ENCODE assay signal across 6 fruit fly cellular contexts in genomic region chr3L:959188-959868, dm6.
TF ChIP-seq lines count a peak whose summit lies in the region.

No protein-coding gene starts in this region.

- no peak for TF ChIP-seq CTCF in whole organism, embryonic (GFP tag; optimal IDR thresholded peaks at IDR 0.05; lab: Kevin White, UChicago)

TF ChIP-seq in whole organism, 6 proteins besides CTCF, POLR2A, EP300 and RAD21:
- TF ChIP-seq usp (GFP tag; optimal IDR thresholded peaks at IDR 0.05; lab: Kevin White, UChicago) (no peak), Dll (optimal IDR thresholded peaks at IDR 0.05; lab: Kevin White, UChicago) (peak; percentile 51), pan (optimal IDR thresholded peaks at IDR 0.05; lab: Kevin White, UChicago) (no peak)

TF ChIP-seq in whole organism, adult, 20 proteins besides CTCF, POLR2A, EP300 and RAD21:
- peak; percentile 14 for TF ChIP-seq bab1 (GFP tag; optimal IDR thresholded peaks at IDR 0.05; lab: Kevin White, UChicago)
- no peak for TF ChIP-seq Mnt (GFP tag; optimal IDR thresholded peaks at IDR 0.05; lab: Kevin White, UChicago)
- TF ChIP-seq cnc (optimal IDR thresholded peaks at IDR 0.05; lab: Kevin White, UChicago) = no peak

TF ChIP-seq in whole organism, embryonic, 481 proteins besides CTCF, POLR2A, EP300 and RAD21 (continues in another document):
- TF ChIP-seq Ets65A (GFP tag; lab: Kevin White, UChicago) = peak; percentile 61
- TF ChIP-seq Nf-YA (GFP tag; IDR thresholded peaks at IDR 0.05; lab: Robert Waterston, UW) = no peak
- peak; percentile 11 for TF ChIP-seq CG2678 (tag; optimal IDR thresholded peaks at IDR 0.05; lab: Kevin White, UChicago)
- peak; percentile 20; the same call in 1 of the 2 replicates for TF ChIP-seq crol (GFP tag; IDR thresholded peaks at IDR 0.05; lab: Robert Waterston, UW)
- TF ChIP-seq CG10543 (GFP tag; optimal IDR thresholded peaks at IDR 0.05; lab: Kevin White, UChicago) = peak; percentile 5
- TF ChIP-seq CG7745 (tag; optimal IDR thresholded peaks at IDR 0.05; lab: Kevin White, UChicago) = peak; percentile 1
- TF ChIP-seq Dref (GFP tag; IDR thresholded peaks at IDR 0.05; lab: Robert Waterston, UW) = no peak
- peak; percentile 25 for TF ChIP-seq CG12769 (tag; optimal IDR thresholded peaks at IDR 0.05; lab: Kevin White, UChicago)
- no peak for TF ChIP-seq cato (GFP tag; optimal IDR thresholded peaks at IDR 0.05; lab: Kevin White, UChicago; ENCODE audit: borderline replicate concordance)
- TF ChIP-seq Meics (GFP tag; optimal IDR thresholded peaks at IDR 0.05; lab: Kevin White, UChicago) = no peak
- TF ChIP-seq dm (GFP tag; optimal IDR thresholded peaks at IDR 0.05; lab: Kevin White, UChicago) = no peak
- no peak for TF ChIP-seq cg (GFP tag; optimal IDR thresholded peaks at IDR 0.05; lab: Kevin White, UChicago)
- no peak for TF ChIP-seq pan (optimal IDR thresholded peaks at IDR 0.05; lab: Kevin White, UChicago)
- no peak for TF ChIP-seq pan (GFP tag; optimal IDR thresholded peaks at IDR 0.05 in 1 of 2, IDR thresholded peaks at IDR 0.05 in 1 of 2)
- peak; percentile 27 for TF ChIP-seq odd (GFP tag; optimal IDR thresholded peaks at IDR 0.05; lab: Kevin White, UChicago)
- TF ChIP-seq Opbp (GFP tag; IDR thresholded peaks at IDR 0.05; lab: Robert Waterston, UW; ENCODE audit: partially characterized antibody) = no peak
- peak; percentile 8; the same call in 1 of the 2 replicates for TF ChIP-seq CG13287 (GFP tag; IDR thresholded peaks at IDR 0.05; lab: Robert Waterston, UW; ENCODE audit: partially characterized antibody)
- no peak for TF ChIP-seq danr (GFP tag; IDR thresholded peaks at IDR 0.05; lab: Robert Waterston, UW)
- peak; percentile 82 to 86 for TF ChIP-seq Trl (optimal IDR thresholded peaks at IDR 0.05; lab: Kevin White, UChicago)
- peak; percentile 11 for TF ChIP-seq Trl (GFP tag; optimal IDR thresholded peaks at IDR 0.05; lab: Kevin White, UChicago)
- TF ChIP-seq CG3163 (GFP tag; optimal IDR thresholded peaks at IDR 0.05; lab: Kevin White, UChicago) = peak; percentile 12

TF ChIP-seq in whole organism, prepupa, 60 proteins besides CTCF, POLR2A, EP300 and RAD21 (continues in another document):
- TF ChIP-seq topi (GFP tag; optimal IDR thresholded peaks at IDR 0.05; lab: Kevin White, UChicago) = peak; percentile 46
- peak; percentile 33 for TF ChIP-seq svp (GFP tag; lab: Kevin White, UChicago)
- peak; percentile 43 for TF ChIP-seq CG11762 (GFP tag; optimal IDR thresholded peaks at IDR 0.05; lab: Kevin White, UChicago; ENCODE audit: insufficient read depth)
- TF ChIP-seq CG8632 (GFP tag; optimal IDR thresholded peaks at IDR 0.05; lab: Kevin White, UChicago) = peak; percentile 34
- peak; percentile 32 for TF ChIP-seq CG3032 (tag; optimal IDR thresholded peaks at IDR 0.05; lab: Kevin White, UChicago)
- TF ChIP-seq eg (GFP tag; IDR thresholded peaks at IDR 0.05; lab: Robert Waterston, UW) = 0 out of 3 replicates have a peak, but pooled peaks have one; percentile 52
- peak; percentile 9 for TF ChIP-seq CG16779 (tag; optimal IDR thresholded peaks at IDR 0.05; lab: Kevin White, UChicago)
- TF ChIP-seq CG9139 (GFP tag; optimal IDR thresholded peaks at IDR 0.05; lab: Kevin White, UChicago) = peak; percentile 16
- TF ChIP-seq salr (GFP tag; optimal IDR thresholded peaks at IDR 0.05; lab: Kevin White, UChicago) = no peak
- TF ChIP-seq Hr4 (GFP tag; optimal IDR thresholded peaks at IDR 0.05; lab: Kevin White, UChicago) = peak; percentile 69
- TF ChIP-seq Blimp-1 (GFP tag; optimal IDR thresholded peaks at IDR 0.05; lab: Kevin White, UChicago) = no peak
- peak; percentile 79 for TF ChIP-seq CG32006 (GFP tag; optimal IDR thresholded peaks at IDR 0.05; lab: Kevin White, UChicago)
- peak; percentile 53 for TF ChIP-seq Lpt (GFP tag; optimal IDR thresholded peaks at IDR 0.05; lab: Kevin White, UChicago)
- peak; percentile 10; the same call in 1 of the 2 replicates for TF ChIP-seq CG11294 (GFP tag; IDR thresholded peaks at IDR 0.05; lab: Robert Waterston, UW)
- TF ChIP-seq Smox (GFP tag; optimal IDR thresholded peaks at IDR 0.05; lab: Kevin White, UChicago) = peak; percentile 4
- peak; percentile 68 for TF ChIP-seq CG3919 (GFP tag; optimal IDR thresholded peaks at IDR 0.05; lab: Kevin White, UChicago)
- peak; percentile 7 for TF ChIP-seq CG8319 (GFP tag; optimal IDR thresholded peaks at IDR 0.05; lab: Kevin White, UChicago)
- TF ChIP-seq Hr38 (GFP tag; optimal IDR thresholded peaks at IDR 0.05; lab: Kevin White, UChicago) = no peak
- TF ChIP-seq fd59A (GFP tag; optimal IDR thresholded peaks at IDR 0.05; lab: Kevin White, UChicago) = peak; percentile 50
- peak; percentile 38 for TF ChIP-seq CG10631 (GFP tag; optimal IDR thresholded peaks at IDR 0.05; lab: Kevin White, UChicago)
- peak; percentile 35 for TF ChIP-seq achi (GFP tag; optimal IDR thresholded peaks at IDR 0.05; lab: Kevin White, UChicago)

TF ChIP-seq in whole organism, pupa, 21 proteins besides CTCF, POLR2A, EP300 and RAD21:
- TF ChIP-seq CG32121 (GFP tag; IDR thresholded peaks at IDR 0.05; lab: Robert Waterston, UW) = 0 out of 2 replicates have a peak, but pooled peaks have one; percentile 43
- no peak for TF ChIP-seq D1 (tag; optimal IDR thresholded peaks at IDR 0.05; lab: Kevin White, UChicago)
- TF ChIP-seq CG8301 (tag; optimal IDR thresholded peaks at IDR 0.05; lab: Kevin White, UChicago) = peak; percentile 70
- TF ChIP-seq CG15710 (tag; optimal IDR thresholded peaks at IDR 0.05; lab: Kevin White, UChicago) = peak; percentile 48
- no peak for TF ChIP-seq rn (GFP tag; IDR thresholded peaks at IDR 0.05; lab: Robert Waterston, UW)
- peak; percentile 48 for TF ChIP-seq CG8159 (tag; optimal IDR thresholded peaks at IDR 0.05; lab: Kevin White, UChicago)
- peak; percentile 8 for TF ChIP-seq CG13204 (GFP tag; optimal IDR thresholded peaks at IDR 0.05; lab: Kevin White, UChicago)
- TF ChIP-seq CG9948 (tag; optimal IDR thresholded peaks at IDR 0.05; lab: Kevin White, UChicago) = peak; percentile 54
- no peak for TF ChIP-seq Snoo (tag; optimal IDR thresholded peaks at IDR 0.05; lab: Kevin White, UChicago)
- peak; percentile 68; the same call in 2 of the 3 replicates for TF ChIP-seq CG4496 (GFP tag; IDR thresholded peaks at IDR 0.05; lab: Robert Waterston, UW)
- TF ChIP-seq CG14655 (GFP tag; optimal IDR thresholded peaks at IDR 0.05; lab: Kevin White, UChicago) = peak; percentile 67
- peak; percentile 60 for TF ChIP-seq CG34367 (tag; optimal IDR thresholded peaks at IDR 0.05; lab: Kevin White, UChicago)
- TF ChIP-seq EcR (GFP tag; optimal IDR thresholded peaks at IDR 0.05; lab: Kevin White, UChicago) = peak; percentile 57
- peak; percentile 40; the same call in 1 of the 2 replicates for TF ChIP-seq Ets98B (GFP tag; IDR thresholded peaks at IDR 0.05; lab: Robert Waterston, UW)
- TF ChIP-seq gl (tag; optimal IDR thresholded peaks at IDR 0.05; lab: Kevin White, UChicago) = no peak
- no peak for TF ChIP-seq CG12605 (GFP tag; IDR thresholded peaks at IDR 0.05; lab: Robert Waterston, UW)
- peak; percentile 31 for TF ChIP-seq CG17806 (tag; optimal IDR thresholded peaks at IDR 0.05; lab: Kevin White, UChicago)
- no peak for TF ChIP-seq CG10348 (GFP tag; IDR thresholded peaks at IDR 0.05; lab: Robert Waterston, UW)
- peak; percentile 56 for TF ChIP-seq Pif1A (GFP tag; optimal IDR thresholded peaks at IDR 0.05; lab: Kevin White, UChicago)
- peak; percentile 60 for TF ChIP-seq Pif1B (GFP tag; optimal IDR thresholded peaks at IDR 0.05; lab: Kevin White, UChicago)
- TF ChIP-seq fd96Ca (GFP tag; IDR thresholded peaks at IDR 0.05; lab: Robert Waterston, UW) = peak; percentile 64; the same call in 2 of the 3 replicates

TF ChIP-seq in whole organism, wandering third instar larva, 38 proteins besides CTCF, POLR2A, EP300 and RAD21:
- TF ChIP-seq Sp1 (GFP tag; optimal IDR thresholded peaks at IDR 0.05; lab: Kevin White, UChicago) (no peak), Dif (GFP tag; optimal IDR thresholded peaks at IDR 0.05; lab: Kevin White, UChicago; ENCODE audit: partially characterized antibody) (peak; percentile 88), woc (GFP tag; optimal IDR thresholded peaks at IDR 0.05; lab: Kevin White, UChicago) (peak; percentile 47), foxo (GFP tag; optimal IDR thresholded peaks at IDR 0.05; lab: Kevin White, UChicago) (peak in 1 of 2 experiments; percentile 11), ey (GFP tag; optimal IDR thresholded peaks at IDR 0.05; lab: Kevin White, UChicago) (no peak), Vsx2 (GFP tag; optimal IDR thresholded peaks at IDR 0.05; lab: Kevin White, UChicago; ENCODE audit: partially characterized antibody) (peak; percentile 50), fru (GFP tag; optimal IDR thresholded peaks at IDR 0.05; lab: Kevin White, UChicago) (peak; percentile 18), dmrt93B (GFP tag; optimal IDR thresholded peaks at IDR 0.05; lab: Kevin White, UChicago) (no peak), rgr (GFP tag; optimal IDR thresholded peaks at IDR 0.05; lab: Kevin White, UChicago) (peak; percentile 7), br (GFP tag; optimal IDR thresholded peaks at IDR 0.05; lab: Kevin White, UChicago) (no peak), dl (GFP tag; optimal IDR thresholded peaks at IDR 0.05; lab: Kevin White, UChicago; ENCODE audit: insufficient read depth in 1 of 2, partially characterized antibody in 2 of 2) (peak; percentile 49 to 73), h (GFP tag; optimal IDR thresholded peaks at IDR 0.05; lab: Kevin White, UChicago) (peak; percentile 6)
